Worm (Caenorhabditis elegans) whole organism, L4 larva: ENCODE data around the gene sru-44.

Experiments used
- F49E8.2 ChIP-seq: sonication (generic microtip); optimal IDR thresholded peaks from 2 replicates; lab custom pipeline; 2016; ENCODE audit warnings: missing compliant biosample characterization, mild to moderate bottlenecking, missing genetic modification characterization, borderline replicate concordance
- nhr-6 ChIP-seq: fragments of 150-350 bp; optimal IDR thresholded peaks from 2 replicates; lab custom pipeline; 2014; ENCODE audit warnings: missing biosample characterization, missing genetic modification characterization
- unc-39 ChIP-seq: sonication (generic microtip); optimal IDR thresholded peaks from 2 replicates; lab custom pipeline; 2017; ENCODE audit warnings: missing biosample characterization, missing genetic modification characterization
- zip-2 ChIP-seq: fragments of 150-350 bp; optimal IDR thresholded peaks from 2 replicates; lab custom pipeline; 2014; ENCODE audit warnings: missing biosample characterization, missing genetic modification characterization

DNA sequence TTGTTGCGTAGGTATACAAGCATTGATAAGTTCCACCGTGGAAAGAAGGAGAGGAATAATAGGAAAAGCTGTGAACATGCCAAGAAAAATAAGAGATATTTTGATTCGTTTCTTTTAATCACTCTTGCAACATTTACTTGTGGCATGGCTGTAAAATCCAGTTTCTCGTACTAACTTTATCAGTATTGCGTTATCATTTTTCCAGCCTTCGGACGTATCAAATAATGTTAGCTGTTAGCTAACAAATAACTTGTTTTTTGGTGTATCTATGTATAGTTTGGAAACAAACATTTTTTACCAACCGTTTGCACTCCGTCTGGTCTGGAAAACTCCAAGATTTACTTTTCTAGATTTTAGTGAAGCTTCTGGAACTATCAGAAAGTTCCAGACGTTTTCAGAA, 34.3 kb downstream of the sru-44 start, which contains the start of gene clec-234:
- TF ChIP-seq unc-39 = no peak
- no peak for TF ChIP-seq zip-2 (tag; lab: Kevin White, UChicago)
- TF ChIP-seq F49E8.2 (tag; lab: Kevin White, UChicago) = no peak
- TF ChIP-seq nhr-6 (tag; lab: Kevin White, UChicago) = no peak
